Worm (Caenorhabditis elegans) whole organism, young adult: ENCODE results near the gene str-10.

Experiments used
- C06A6.2 ChIP-seq: fragments of 200-800 bp; sonication (Bioruptor generic); conservative IDR thresholded peaks from 2 replicates; pipeline ENCODE4 v1.3.6; 2022; ENCODE audit warnings: missing genetic modification characterization, missing compliant biosample characterization
- D2030.7 ChIP-seq: fragments of 200-800 bp; sonication (Bioruptor generic); IDR thresholded peaks from 2 replicates; pipeline ENCODE4 v1.3.6; 2022; ENCODE audit warnings: missing genetic modification reagents, missing genetic modification characterization, missing compliant biosample characterization
- F22D6.2 ChIP-seq: sonication (generic microtip); optimal IDR thresholded peaks from 2 replicates; lab custom pipeline; 2016; ENCODE audit warnings: mild to moderate bottlenecking, missing genetic modification characterization, missing compliant biosample characterization
- F39B2.1 ChIP-seq: fragments of 200-800 bp; sonication (Bioruptor generic); IDR thresholded peaks from 2 replicates; pipeline ENCODE4 v1.3.6; 2022; ENCODE audit warnings: missing genetic modification reagents, missing genetic modification characterization, missing compliant biosample characterization
- F49E8.2 ChIP-seq: sonication (generic microtip); optimal IDR thresholded peaks from 3 replicates; lab custom pipeline; 2017; ENCODE audit warnings: missing genetic modification characterization, mild to moderate bottlenecking, missing compliant biosample characterization, antibody characterized with exemption, moderate library complexity; ENCODE audit not compliant: insufficient read depth
- F52B5.7 ChIP-seq: sonication (generic microtip); optimal IDR thresholded peaks from 2 replicates; lab custom pipeline; 2016; ENCODE audit warnings: mild to moderate bottlenecking, missing genetic modification characterization, missing compliant biosample characterization
- F55B11.4 ChIP-seq: sonication (generic microtip); optimal IDR thresholded peaks from 2 replicates; lab custom pipeline; 2016; ENCODE audit warnings: missing compliant biosample characterization, missing genetic modification characterization, borderline replicate concordance; ENCODE audit not compliant: insufficient read depth
- F57C9.4 ChIP-seq: sonication (generic microtip); optimal IDR thresholded peaks from 2 replicates; lab custom pipeline; 2017; ENCODE audit warnings: mild to moderate bottlenecking, missing genetic modification characterization, missing compliant biosample characterization
- K11D2.4 ChIP-seq: fragments of 200-800 bp; sonication (Bioruptor generic); IDR thresholded peaks from 2 replicates; pipeline ENCODE4 v1.3.6; 2022; ENCODE audit warnings: missing genetic modification reagents, missing genetic modification characterization, missing compliant biosample characterization
- Y53F4B.3 ChIP-seq: fragments of 200-800 bp; sonication (Bioruptor generic); IDR thresholded peaks from 2 replicates; pipeline ENCODE4 v1.3.6; 2022; ENCODE audit warnings: missing genetic modification reagents, missing genetic modification characterization, missing compliant biosample characterization
- Y53G8AR.9 ChIP-seq: fragments of 200-800 bp; sonication (Bioruptor generic); conservative IDR thresholded peaks from 2 replicates; pipeline ENCODE4 v1.3.6; 2022; ENCODE audit warnings: missing genetic modification reagents, missing genetic modification characterization, missing compliant biosample characterization
- Y56A3A.18 ChIP-seq: fragments of 200-800 bp; sonication (Bioruptor generic); IDR thresholded peaks from 2 replicates; pipeline ENCODE4 v1.3.6; 2022; ENCODE audit warnings: missing genetic modification reagents, missing genetic modification characterization, missing compliant biosample characterization
- akir-1 ChIP-seq: fragments of 200-800 bp; sonication (Bioruptor generic); optimal IDR thresholded peaks from 2 replicates; lab custom pipeline; 2018; ENCODE audit warnings: mild to moderate bottlenecking, missing genetic modification characterization, moderate library complexity, missing compliant biosample characterization
- ama-1 ChIP-seq, 3 experiments: fragments of 150-350 bp in 1 of 3; sonication (generic microtip) in 2 of 3; optimal IDR thresholded peaks; 2 replicates each; lab custom pipeline; 2014 to 2018; ENCODE audit warnings: missing biosample characterization in 2 of 3, missing genetic modification characterization in 2 of 3, missing genetic modification reagents in 2 of 3
- attf-3 ChIP-seq: fragments of 200-800 bp; sonication (Bioruptor generic); conservative IDR thresholded peaks from 2 replicates; pipeline ENCODE4 v1.3.6; 2022; ENCODE audit warnings: missing genetic modification reagents, missing genetic modification characterization, missing compliant biosample characterization
- attf-5 ChIP-seq: fragments of 200-800 bp; sonication (Bioruptor generic); optimal IDR thresholded peaks from 2 replicates; lab custom pipeline; 2018; ENCODE audit warnings: mild to moderate bottlenecking, missing genetic modification characterization, missing compliant biosample characterization
- cebp-1 ChIP-seq, 2 experiments: fragments of 200-800 bp in 1 of 2; sonication (Bioruptor generic) in 1 of 2; sonication (generic microtip) in 1 of 2; IDR thresholded peaks in 1 of 2; optimal IDR thresholded peaks in 1 of 2; 2 replicates each; pipeline versions ENCODE4 v1.3.6 to Lab custom; 2017 to 2022; ENCODE audit warnings: missing compliant biosample characterization in 2 of 2, missing genetic modification characterization in 2 of 2, mild to moderate bottlenecking in 1 of 2, missing genetic modification reagents in 1 of 2, moderate library complexity in 1 of 2
- ceh-58 ChIP-seq: fragments of 200-800 bp; sonication (Bioruptor generic); IDR thresholded peaks from 2 replicates; pipeline ENCODE4 v1.3.6; 2022; ENCODE audit warnings: missing genetic modification characterization, missing compliant biosample characterization
- ceh-79 ChIP-seq: sonication (generic microtip); optimal IDR thresholded peaks from 2 replicates; lab custom pipeline; 2017; ENCODE audit warnings: mild to moderate bottlenecking, missing genetic modification characterization, missing compliant biosample characterization
- egl-44 ChIP-seq: fragments of 200-800 bp; sonication (Bioruptor generic); IDR thresholded peaks from 2 replicates; pipeline ENCODE4 v1.3.6; 2022; ENCODE audit warnings: missing genetic modification reagents, missing genetic modification characterization, missing compliant biosample characterization
- ets-4 ChIP-seq: fragments of 200-800 bp; sonication (Bioruptor generic); optimal IDR thresholded peaks from 2 replicates; lab custom pipeline; 2018; ENCODE audit warnings: mild to moderate bottlenecking, missing genetic modification characterization, missing compliant biosample characterization
- hsf-1 ChIP-seq: fragments of 200-800 bp; sonication (Bioruptor generic); IDR thresholded peaks from 2 replicates; pipeline ENCODE4 v1.3.6; 2022; ENCODE audit warnings: missing genetic modification reagents, missing genetic modification characterization, missing compliant biosample characterization
- lag-1 ChIP-seq: fragments of 200-800 bp; sonication (Bioruptor generic); IDR thresholded peaks from 2 replicates; pipeline ENCODE4 v1.3.6; 2022; ENCODE audit warnings: missing genetic modification reagents, missing genetic modification characterization, missing compliant biosample characterization
- let-607 ChIP-seq, 2 experiments: fragments of 200-800 bp in 1 of 2; sonication (Bioruptor generic) in 1 of 2; sonication (generic microtip) in 1 of 2; optimal IDR thresholded peaks; 2 replicates each; lab custom pipeline; 2016 to 2018; ENCODE audit warnings: mild to moderate bottlenecking in 2 of 2, missing compliant biosample characterization in 2 of 2, missing genetic modification characterization in 2 of 2, moderate library complexity in 2 of 2, missing genotype in 1 of 2
- lsl-1 ChIP-seq: fragments of 200-800 bp; sonication (Bioruptor generic); optimal IDR thresholded peaks from 2 replicates; lab custom pipeline; 2018; ENCODE audit warnings: mild to moderate bottlenecking, missing genetic modification characterization, moderate library complexity, missing compliant biosample characterization
- madf-3 ChIP-seq: fragments of 200-800 bp; sonication (Bioruptor generic); IDR thresholded peaks from 2 replicates; pipeline ENCODE4 v1.3.6; 2022; ENCODE audit warnings: missing genetic modification reagents, missing genetic modification characterization, missing compliant biosample characterization
- madf-8 ChIP-seq: fragments of 200-800 bp; sonication (Bioruptor generic); conservative IDR thresholded peaks from 2 replicates; pipeline ENCODE4 v1.3.6; 2022; ENCODE audit warnings: missing genetic modification reagents, missing genetic modification characterization, missing compliant biosample characterization
- nfya-1 ChIP-seq: sonication (generic microtip); optimal IDR thresholded peaks from 2 replicates; lab custom pipeline; 2017; ENCODE audit warnings: antibody characterized with exemption, missing compliant biosample characterization, missing genetic modification characterization, borderline replicate concordance; ENCODE audit not compliant: insufficient read depth
- nfya-2 ChIP-seq: fragments of 200-800 bp; sonication (Bioruptor generic); IDR thresholded peaks from 2 replicates; pipeline ENCODE4 v1.3.6; 2022; ENCODE audit warnings: missing genetic modification reagents, missing genetic modification characterization, missing compliant biosample characterization
- nfyb-1 ChIP-seq: fragments of 200-800 bp; sonication (Bioruptor generic); IDR thresholded peaks from 2 replicates; pipeline ENCODE4 v1.3.6; 2022; ENCODE audit warnings: missing genetic modification reagents, missing genetic modification characterization, missing compliant biosample characterization
- nhr-120 ChIP-seq: fragments of 200-800 bp; sonication (Bioruptor generic); IDR thresholded peaks from 2 replicates; pipeline ENCODE4 v1.3.6; 2022; ENCODE audit warnings: missing genetic modification characterization, missing compliant biosample characterization
- nhr-179 ChIP-seq: sonication (generic microtip); optimal IDR thresholded peaks from 2 replicates; lab custom pipeline; 2016; ENCODE audit warnings: mild to moderate bottlenecking, missing genetic modification characterization, missing compliant biosample characterization
- nhr-27 ChIP-seq: fragments of 200-800 bp; sonication (Bioruptor generic); optimal IDR thresholded peaks from 2 replicates; lab custom pipeline; 2018; ENCODE audit warnings: mild to moderate bottlenecking, missing genetic modification characterization, moderate library complexity, missing compliant biosample characterization
- repo-1 ChIP-seq: sonication (generic microtip); optimal IDR thresholded peaks from 2 replicates; lab custom pipeline; 2017; ENCODE audit warnings: mild to moderate bottlenecking, missing genetic modification characterization, missing compliant biosample characterization
- snpc-4 ChIP-seq, 5 experiments: fragments of 150-350 bp in 1 of 5; sonication (generic microtip) in 4 of 5; optimal IDR thresholded peaks; 2 replicates each; lab custom pipeline; 2014 to 2018; ENCODE audit warnings: missing genetic modification characterization in 5 of 5, missing biosample characterization in 3 of 5, antibody characterized with exemption in 2 of 5, mild to moderate bottlenecking in 2 of 5, missing compliant biosample characterization in 2 of 5, missing genotype in 2 of 5, moderate library complexity in 2 of 5, missing genetic modification reagents in 1 of 5
- somi-1 ChIP-seq: fragments of 200-800 bp; sonication (Bioruptor generic); optimal IDR thresholded peaks from 2 replicates; lab custom pipeline; 2018; ENCODE audit warnings: mild to moderate bottlenecking, missing genetic modification characterization, missing compliant biosample characterization
- unc-130 ChIP-seq: sonication (generic microtip); optimal IDR thresholded peaks from 2 replicates; lab custom pipeline; 2016; ENCODE audit warnings: missing genetic modification reagents, missing genetic modification characterization, missing compliant biosample characterization
- ztf-6 ChIP-seq: fragments of 200-800 bp; sonication (Bioruptor generic); IDR thresholded peaks from 2 replicates; pipeline ENCODE4 v1.3.6; 2022; ENCODE audit warnings: missing genetic modification reagents, missing genetic modification characterization, missing compliant biosample characterization

str-10 gene

ce11 chrX:13090665-13091064 is 8.2 kb downstream of the str-10 start, which contains the start of gene R03G8.3:
TSS of gene R03G8.3 (plus strand) at chrX:13090965.
- TF ChIP-seq ztf-6 (GFP tag; lab: Robert Waterston, UW): no peak
- no peak for TF ChIP-seq F52B5.7
- TF ChIP-seq Y56A3A.18: no peak
- no peak for TF ChIP-seq madf-3 (GFP tag; lab: Robert Waterston, UW)
- no peak for TF ChIP-seq ceh-58 (GFP tag; lab: Robert Waterston, UW)
- TF ChIP-seq F39B2.1 (GFP tag; lab: Robert Waterston, UW): no peak
- TF ChIP-seq ceh-79: no peak
- TF ChIP-seq snpc-4 (GFP tag; optimal IDR thresholded peaks at IDR 0.05; lab: Kevin White, UChicago): no peak
- TF ChIP-seq snpc-4 (tag; optimal IDR thresholded peaks at IDR 0.05; lab: Kevin White, UChicago): no peak
- no peak for TF ChIP-seq nfya-2 (GFP tag; lab: Robert Waterston, UW)
- TF ChIP-seq ama-1 (optimal IDR thresholded peaks at IDR 0.05; lab: Kevin White, UChicago): no peak
- no peak for TF ChIP-seq ama-1 (GFP tag; optimal IDR thresholded peaks at IDR 0.05; lab: Kevin White, UChicago)
- TF ChIP-seq Y53G8AR.9: no peak
- TF ChIP-seq nfyb-1 (GFP tag; lab: Robert Waterston, UW): no peak
- no peak for TF ChIP-seq nhr-27
- TF ChIP-seq attf-3: no peak

DNA sequence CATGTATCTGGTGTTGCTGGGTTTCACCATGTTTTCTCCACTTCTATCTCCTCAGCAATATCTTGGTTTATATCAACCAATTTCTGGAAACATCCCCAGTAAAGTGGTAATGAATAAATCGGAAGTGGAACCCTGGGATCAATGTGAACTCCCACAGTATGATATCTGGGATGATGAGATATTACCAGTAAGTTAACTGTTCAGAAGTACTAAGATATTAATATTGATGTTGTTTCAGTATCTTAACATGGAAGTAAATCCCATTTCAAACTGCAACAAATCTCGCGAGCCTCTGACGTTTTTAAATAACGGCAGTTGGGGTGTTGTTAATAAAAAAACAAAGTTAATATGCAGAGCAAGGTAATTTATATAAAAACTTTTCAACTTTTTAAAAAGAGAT is 8.8 kb downstream of the str-10 start:
- TF ChIP-seq unc-130 (GFP tag; lab: Kevin White, UChicago) (no peak), madf-3 (GFP tag; lab: Robert Waterston, UW) (no peak), somi-1 (GFP tag; lab: Kevin White, UChicago) (no peak), lag-1 (GFP tag; lab: Robert Waterston, UW) (no peak), madf-8 (no peak), akir-1 (no peak), let-607 (tag; optimal IDR thresholded peaks at IDR 0.05; lab: Kevin White, UChicago) (no peak), lsl-1 (GFP tag; lab: Kevin White, UChicago) (no peak), cebp-1 (GFP tag; IDR thresholded peaks at IDR 0.05; lab: Robert Waterston, UW) (no peak), cebp-1 (tag; optimal IDR thresholded peaks at IDR 0.05; lab: Kevin White, UChicago) (no peak), nhr-120 (no peak), attf-5 (GFP tag; lab: Kevin White, UChicago) (no peak), F55B11.4 (tag; lab: Kevin White, UChicago) (no peak), F57C9.4 (tag; lab: Kevin White, UChicago) (no peak), F49E8.2 (tag; lab: Kevin White, UChicago) (no peak)

DNA sequence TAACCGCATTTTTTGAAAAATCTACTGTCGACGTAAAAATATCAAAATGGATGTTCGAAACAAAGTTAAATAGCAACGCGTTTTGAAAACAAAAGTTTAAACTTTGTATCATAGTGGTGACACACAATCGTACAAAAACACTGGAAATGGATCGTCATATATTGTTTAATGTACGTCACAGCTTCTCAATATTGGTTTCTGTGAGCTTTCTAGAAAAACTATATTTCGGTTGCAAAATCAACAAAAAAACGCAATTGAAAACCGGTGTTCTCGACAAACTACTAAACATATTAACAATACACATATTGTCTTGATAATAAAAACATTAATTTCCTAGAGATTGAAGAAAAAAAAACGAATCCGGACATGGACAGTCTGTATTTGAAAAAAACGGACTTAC is 18.0 kb downstream of the str-10 start, which contains the start of gene R03G8.6:
Gene R03G8.6 (minus strand): TSS at position 101 of the 400 bp plus-strand sequence.
- TF ChIP-seq lsl-1 (GFP tag; lab: Kevin White, UChicago) (no peak), egl-44 (no peak), lag-1 (GFP tag; lab: Robert Waterston, UW) (no peak), repo-1 (no peak), C06A6.2 (GFP tag; lab: Robert Waterston, UW) (no peak), nfya-1 (tag; lab: Kevin White, UChicago) (no peak), nhr-27 (no peak), K11D2.4 (GFP tag; lab: Robert Waterston, UW) (no peak), ets-4 (GFP tag; lab: Kevin White, UChicago) (no peak), nhr-179 (tag; lab: Kevin White, UChicago) (no peak), Y53F4B.3 (GFP tag; lab: Robert Waterston, UW) (no peak), hsf-1 (no peak), F22D6.2 (tag; lab: Kevin White, UChicago) (no peak), F55B11.4 (tag; lab: Kevin White, UChicago) (no peak), D2030.7 (GFP tag; lab: Robert Waterston, UW) (no peak)
